Worm (Caenorhabditis elegans) whole organism, midembryonic: ENCODE measurements around the gene spex-3.

Experiments used
- T22C8.4 ChIP-seq: fragments of 200-800 bp; sonication (Bioruptor generic); IDR thresholded peaks from 2 replicates; pipeline ENCODE4 v1.3.6; 2022; ENCODE audit warnings: missing genetic modification characterization, missing compliant biosample characterization
- ref-1 ChIP-seq: fragments of 200-800 bp; sonication (Bioruptor generic); conservative IDR thresholded peaks from 2 replicates; pipeline ENCODE4 v1.3.6; 2022; ENCODE audit warnings: missing genetic modification reagents, missing genetic modification characterization, missing compliant biosample characterization
- tab-1 ChIP-seq: fragments of 200-800 bp; sonication (Bioruptor generic); IDR thresholded peaks from 2 replicates; pipeline ENCODE4 v1.3.6; 2022; ENCODE audit warnings: missing genetic modification characterization, missing compliant biosample characterization
- ztf-23 ChIP-seq: fragments of 200-800 bp; sonication (Bioruptor generic); IDR thresholded peaks from 2 replicates; pipeline ENCODE4 v1.3.6; 2022; ENCODE audit warnings: missing genetic modification reagents, missing genetic modification characterization, missing compliant biosample characterization

DNA sequence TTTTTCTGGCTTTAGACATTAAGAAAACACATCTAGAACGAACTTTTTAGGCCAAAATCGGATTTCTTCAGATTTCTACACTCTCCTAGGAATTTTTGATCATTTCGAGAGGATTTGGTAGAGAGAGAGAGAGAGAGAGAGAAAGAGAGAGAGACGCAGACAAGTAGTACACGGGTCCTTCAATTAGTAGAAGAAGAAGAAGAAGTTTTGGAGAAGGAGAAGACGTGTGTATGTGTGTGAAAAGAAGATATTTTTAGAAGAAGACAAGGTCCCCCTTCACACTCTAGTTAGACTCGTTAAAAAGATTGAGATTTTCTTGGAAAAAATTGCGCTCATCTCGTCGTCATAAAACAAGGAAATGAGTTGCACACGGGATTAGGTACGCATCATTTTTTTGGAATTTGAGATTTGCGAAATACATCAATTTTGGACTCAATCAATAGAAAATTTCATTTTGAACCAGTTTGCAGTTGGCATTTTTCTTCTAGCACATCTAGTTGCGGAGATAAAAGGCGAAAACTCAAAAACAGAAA, 41.3 kb upstream of the spex-3 start:
- TF ChIP-seq ref-1 (GFP tag; lab: Robert Waterston, UW) (no peak), T22C8.4 (no peak), ztf-23 (GFP tag; lab: Robert Waterston, UW) (no peak), tab-1 (GFP tag; lab: Robert Waterston, UW) (no peak)
